Fruit fly (Drosophila melanogaster) whole organism, embryonic: ENCODE data around the gene egh.

ENCODE experiments used
- Antp ChIP-seq: fragments of 200-800 bp; sonication (Bioruptor generic); optimal IDR thresholded peaks from 3 replicates; lab custom pipeline; 2016; ENCODE audit warnings: missing biosample characterization, missing genetic modification characterization
- BEAF-32 ChIP-seq: fragments of 200-800 bp; sonication (Bioruptor generic); optimal IDR thresholded peaks from 3 replicates; lab custom pipeline; 2017; ENCODE audit warnings: missing biosample characterization, missing genetic modification characterization, mild to moderate bottlenecking, moderate library complexity, missing genetic modification reagents
- CG10543 ChIP-seq: fragments of 200-800 bp; sonication (Bioruptor generic); optimal IDR thresholded peaks from 3 replicates; lab custom pipeline; 2017; ENCODE audit warnings: missing biosample characterization, mild to moderate bottlenecking, missing genetic modification characterization, moderate library complexity
- CG11504 ChIP-seq: fragments of 200-800 bp; sonication (Bioruptor generic); optimal IDR thresholded peaks from 3 replicates; lab custom pipeline; 2019; ENCODE audit warnings: missing biosample characterization, mild to moderate bottlenecking, missing genetic modification characterization, moderate library complexity
- CG12071 ChIP-seq: fragments of 200-800 bp; sonication (Bioruptor generic); optimal IDR thresholded peaks from 3 replicates; lab custom pipeline; 2018; ENCODE audit warnings: missing biosample characterization, mild to moderate bottlenecking, missing genetic modification characterization
- CG12659 ChIP-seq: fragments of 200-800 bp; sonication (Bioruptor generic); optimal IDR thresholded peaks from 3 replicates; lab custom pipeline; 2017; ENCODE audit warnings: mild to moderate bottlenecking, missing biosample characterization, missing genetic modification reagents, missing genetic modification characterization
- CG14667 ChIP-seq: fragments of 200-800 bp; sonication (Bioruptor generic); IDR thresholded peaks from 2 replicates; pipeline ENCODE4 v1.3.6; 2022; ENCODE audit warnings: missing biosample characterization, missing genetic modification characterization
- CG15601 ChIP-seq: fragments of 200-800 bp; sonication (Bioruptor generic); optimal IDR thresholded peaks from 3 replicates; lab custom pipeline; 2019; ENCODE audit warnings: missing biosample characterization, mild to moderate bottlenecking, missing genetic modification characterization, moderate library complexity
- CG1603 ChIP-seq: fragments of 200-800 bp; sonication (Bioruptor generic); optimal IDR thresholded peaks from 2 replicates; lab custom pipeline; 2019; ENCODE audit warnings: missing biosample characterization, mild to moderate bottlenecking, missing genetic modification characterization, moderate library complexity
- CG17359 ChIP-seq: fragments of 200-800 bp; sonication (Bioruptor generic); optimal IDR thresholded peaks from 3 replicates; lab custom pipeline; 2018; ENCODE audit warnings: missing biosample characterization, mild to moderate bottlenecking, missing genetic modification characterization, moderate library complexity
- CG17912 ChIP-seq: fragments of 200-800 bp; sonication (Bioruptor generic); optimal IDR thresholded peaks from 2 replicates; lab custom pipeline; 2018; ENCODE audit warnings: missing biosample characterization, mild to moderate bottlenecking, missing genetic modification characterization
- CG2120 ChIP-seq: fragments of 200-800 bp; sonication (Bioruptor generic); optimal IDR thresholded peaks from 3 replicates; lab custom pipeline; 2016; ENCODE audit warnings: missing biosample characterization, missing genetic modification characterization
- CG2678 ChIP-seq: fragments of 200-800 bp; sonication (Bioruptor generic); optimal IDR thresholded peaks from 3 replicates; lab custom pipeline; 2019; ENCODE audit warnings: missing biosample characterization, mild to moderate bottlenecking, missing genetic modification characterization, moderate library complexity
- CG32772 ChIP-seq: fragments of 200-800 bp; sonication (Bioruptor generic); IDR thresholded peaks from 2 replicates; pipeline ENCODE4 v1.3.6; 2022; ENCODE audit warnings: missing biosample characterization, missing genetic modification characterization
- CG3995 ChIP-seq: fragments of 200-800 bp; sonication (Bioruptor generic); optimal IDR thresholded peaks from 3 replicates; lab custom pipeline; 2016; ENCODE audit warnings: missing biosample characterization, missing genetic modification characterization
- CG4424 ChIP-seq: fragments of 200-800 bp; sonication (Bioruptor generic); optimal IDR thresholded peaks from 3 replicates; lab custom pipeline; 2016; ENCODE audit warnings: missing biosample characterization, missing genetic modification characterization
- CG4617 ChIP-seq: fragments of 200-800 bp; sonication (Bioruptor generic); optimal IDR thresholded peaks from 3 replicates; lab custom pipeline; 2016; ENCODE audit warnings: missing biosample characterization, missing genetic modification characterization, borderline replicate concordance
- CG6791 ChIP-seq: fragments of 200-800 bp; sonication (Bioruptor generic); IDR thresholded peaks from 3 replicates; pipeline ENCODE4 v1.3.6; 2022; ENCODE audit warnings: missing biosample characterization, missing genetic modification characterization; ENCODE audit not compliant: partially characterized antibody
- CG7271 ChIP-seq: fragments of 200-800 bp; sonication (Bioruptor generic); optimal IDR thresholded peaks from 2 replicates; lab custom pipeline; 2018; ENCODE audit warnings: missing biosample characterization, mild to moderate bottlenecking, missing genetic modification characterization, moderate library complexity
- CG7839 ChIP-seq: fragments of 200-800 bp; sonication (Bioruptor generic); optimal IDR thresholded peaks from 3 replicates; lab custom pipeline; 2018; ENCODE audit warnings: missing biosample characterization, mild to moderate bottlenecking, missing genetic modification characterization, moderate library complexity
- Dip2 ChIP-seq: fragments of 200-800 bp; sonication (Bioruptor generic); IDR thresholded peaks from 2 replicates; pipeline ENCODE4 v1.3.6; 2022; ENCODE audit warnings: missing biosample characterization, missing genetic modification characterization
- Dp ChIP-seq: fragments of 200-800 bp; sonication (Bioruptor generic); optimal IDR thresholded peaks from 2 replicates; lab custom pipeline; 2018; ENCODE audit warnings: missing biosample characterization, mild to moderate bottlenecking, missing genetic modification characterization, moderate library complexity
- Ets97D ChIP-seq: fragments of 200-800 bp; sonication (Bioruptor generic); optimal IDR thresholded peaks from 3 replicates; lab custom pipeline; 2016; ENCODE audit warnings: missing biosample characterization, missing genetic modification characterization
- HLH4C ChIP-seq: fragments of 200-800 bp; sonication (Bioruptor generic); IDR thresholded peaks from 3 replicates; pipeline ENCODE4 v1.3.6; 2022; ENCODE audit warnings: missing biosample characterization, missing genetic modification characterization; ENCODE audit not compliant: partially characterized antibody
- HmgD ChIP-seq: fragments of 200-800 bp; sonication (Bioruptor generic); optimal IDR thresholded peaks from 3 replicates; lab custom pipeline; 2016; ENCODE audit warnings: missing biosample characterization, missing genetic modification characterization
- Lhr ChIP-seq: fragments of 200-800 bp; sonication (Bioruptor generic); optimal IDR thresholded peaks from 3 replicates; lab custom pipeline; 2017; ENCODE audit warnings: mild to moderate bottlenecking, missing biosample characterization, missing genetic modification reagents, missing genetic modification characterization
- PHDP ChIP-seq: fragments of 200-800 bp; sonication (Bioruptor generic); optimal IDR thresholded peaks from 3 replicates; lab custom pipeline; 2018; ENCODE audit warnings: missing biosample characterization, mild to moderate bottlenecking, missing genetic modification characterization, moderate library complexity
- Ptx1 ChIP-seq: fragments of 200-800 bp; sonication (Bioruptor generic); IDR thresholded peaks from 2 replicates; pipeline ENCODE4 v1.3.6; 2022; ENCODE audit warnings: missing biosample characterization, missing genetic modification characterization
- Sin3A ChIP-seq: fragments of >200 bp; optimal IDR thresholded peaks from 2 replicates; lab custom pipeline; 2018
- Ssrp ChIP-seq: fragments of 200-800 bp; sonication (Bioruptor generic); optimal IDR thresholded peaks from 2 replicates; lab custom pipeline; 2018; ENCODE audit warnings: missing biosample characterization, mild to moderate bottlenecking, missing genetic modification characterization, moderate library complexity
- Stat92E ChIP-seq, 3 experiments: fragments of >200 bp in 2 of 3; fragments of 200-800 bp in 1 of 3; sonication (Bioruptor generic) in 1 of 3; optimal IDR thresholded peaks; 2 replicates each; lab custom pipeline; 2017 to 2019; ENCODE audit warnings: missing biosample characterization in 3 of 3, missing genetic modification characterization in 3 of 3, mild to moderate bottlenecking in 1 of 3, moderate library complexity in 1 of 3
- ash1 ChIP-seq: fragments of 200-800 bp; sonication (Bioruptor generic); optimal IDR thresholded peaks from 2 replicates; lab custom pipeline; 2018; ENCODE audit warnings: missing biosample characterization, mild to moderate bottlenecking, missing genetic modification characterization
- az2 ChIP-seq: fragments of 200-800 bp; sonication (Bioruptor generic); optimal IDR thresholded peaks from 3 replicates; lab custom pipeline; 2016; ENCODE audit warnings: missing biosample characterization, missing genetic modification characterization
- bsh ChIP-seq, 2 experiments: fragments of 200-800 bp; sonication (Bioruptor generic); optimal IDR thresholded peaks; 2 replicates each; lab custom pipeline; 2017 to 2018; ENCODE audit warnings: mild to moderate bottlenecking in 2 of 2, missing biosample characterization in 2 of 2, missing genetic modification characterization in 2 of 2, moderate library complexity in 1 of 2
- chinmo ChIP-seq: fragments of 200-800 bp; sonication (Bioruptor generic); IDR thresholded peaks from 4 replicates; pipeline ENCODE4 v1.3.6; 2022; ENCODE audit warnings: missing biosample characterization, missing genetic modification characterization; ENCODE audit not compliant: partially characterized antibody
- dmrt11E ChIP-seq: fragments of 200-800 bp; sonication (Bioruptor generic); optimal IDR thresholded peaks from 3 replicates; lab custom pipeline; 2018; ENCODE audit warnings: missing biosample characterization, mild to moderate bottlenecking, missing genetic modification characterization, moderate library complexity
- en ChIP-seq: fragments of 200-800 bp; sonication (Bioruptor generic); optimal IDR thresholded peaks from 2 replicates; lab custom pipeline; 2016; ENCODE audit warnings: missing biosample characterization, missing genetic modification characterization
- gem ChIP-seq: fragments of 200-800 bp; sonication (Bioruptor generic); optimal IDR thresholded peaks from 2 replicates; lab custom pipeline; 2019; ENCODE audit warnings: missing biosample characterization, mild to moderate bottlenecking, missing genetic modification characterization, moderate library complexity
- her ChIP-seq: fragments of 200-800 bp; sonication (Bioruptor generic); optimal IDR thresholded peaks from 2 replicates; lab custom pipeline; 2016; ENCODE audit warnings: missing biosample characterization, missing genetic modification characterization
- insv ChIP-seq, 2 experiments: fragments of 200-800 bp; sonication (Bioruptor generic); optimal IDR thresholded peaks; 3 replicates each; lab custom pipeline; 2016 to 2018; ENCODE audit warnings: missing biosample characterization in 2 of 2, missing genetic modification characterization in 2 of 2
- lab ChIP-seq: fragments of 200-800 bp; sonication (Bioruptor generic); optimal IDR thresholded peaks from 3 replicates; lab custom pipeline; 2017; ENCODE audit warnings: missing biosample characterization, missing genetic modification characterization, mild to moderate bottlenecking, moderate library complexity, missing genetic modification reagents
- maf-S ChIP-seq: fragments of 200-800 bp; sonication (Bioruptor generic); optimal IDR thresholded peaks from 2 replicates; lab custom pipeline; 2016; ENCODE audit warnings: missing biosample characterization, missing genetic modification characterization
- nau ChIP-seq: fragments of 200-800 bp; sonication (Bioruptor generic); optimal IDR thresholded peaks from 3 replicates; lab custom pipeline; 2017; ENCODE audit warnings: missing biosample characterization, mild to moderate bottlenecking, missing genetic modification characterization, missing genetic modification reagents
- row ChIP-seq: fragments of 200-800 bp; sonication (Bioruptor generic); IDR thresholded peaks from 3 replicates; pipeline ENCODE4 v1.3.6; 2022; ENCODE audit warnings: missing biosample characterization, missing genetic modification characterization
- run ChIP-seq: fragments of 200-800 bp; sonication (Bioruptor generic); optimal IDR thresholded peaks from 3 replicates; lab custom pipeline; 2018; ENCODE audit warnings: missing biosample characterization, mild to moderate bottlenecking, missing genetic modification characterization
- sens ChIP-seq: fragments of 200-800 bp; sonication (Bioruptor generic); peaks from one replicate; lab custom pipeline; 2016; ENCODE audit warnings: missing biosample characterization, missing genetic modification characterization
- seq ChIP-seq: fragments of 200-800 bp; sonication (Bioruptor generic); IDR thresholded peaks from 2 replicates; pipeline ENCODE4 v1.3.6; 2022; ENCODE audit warnings: missing biosample characterization, missing genetic modification characterization
- ssp ChIP-seq: fragments of 200-800 bp; sonication (Bioruptor generic); IDR thresholded peaks from 2 replicates; pipeline ENCODE4 v1.3.6; 2022; ENCODE audit warnings: missing biosample characterization, missing genetic modification characterization
- usp ChIP-seq: fragments of >200 bp; optimal IDR thresholded peaks from 2 replicates; lab custom pipeline; 2017; ENCODE audit warnings: missing biosample characterization, missing genetic modification characterization
- wor ChIP-seq: fragments of 200-800 bp; sonication (Bioruptor generic); IDR thresholded peaks from 2 replicates; pipeline ENCODE4 v1.3.6; 2022; ENCODE audit warnings: missing biosample characterization, missing genetic modification characterization
- zen2 ChIP-seq: fragments of 200-800 bp; sonication (Bioruptor generic); IDR thresholded peaks from 3 replicates; pipeline ENCODE4 v1.3.6; 2022; ENCODE audit warnings: missing biosample characterization, missing genetic modification characterization; ENCODE audit not compliant: partially characterized antibody

Gene egh

DNA sequence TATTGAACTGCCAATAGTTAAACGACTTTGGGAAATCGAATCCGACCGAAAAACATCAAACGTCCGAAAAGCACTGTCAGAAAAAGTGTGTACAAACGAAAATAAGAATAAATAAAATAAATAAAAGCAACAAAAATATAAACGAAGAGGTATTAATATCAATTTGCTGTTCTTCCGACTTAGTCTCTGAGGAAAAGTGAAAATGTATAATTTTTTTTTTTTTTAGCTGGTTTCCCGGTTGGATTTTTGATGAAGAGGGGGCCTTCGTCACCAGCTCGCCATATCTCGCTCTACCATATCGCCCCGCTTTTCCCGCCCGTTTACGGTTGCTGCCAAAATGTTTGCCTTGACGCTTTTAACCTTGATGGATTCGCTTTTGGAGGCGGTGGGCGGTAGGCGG lies 50.3 kb downstream of the egh start (continued):
- peak; percentile 2 for TF ChIP-seq Ssrp (tag; lab: Kevin White, UChicago)
- peak; percentile 15 for TF ChIP-seq sens (GFP tag; lab: Kevin White, UChicago)
- TF ChIP-seq PHDP = no peak
- TF ChIP-seq en = no peak
- TF ChIP-seq HmgD (GFP tag; lab: Kevin White, UChicago) = no peak
- TF ChIP-seq CG14667 (GFP tag; lab: Robert Waterston, UW) = no peak
- TF ChIP-seq CG2120 (GFP tag; lab: Kevin White, UChicago) = peak; percentile 61
- TF ChIP-seq CG10543 (GFP tag; lab: Kevin White, UChicago) = no peak
- no peak for TF ChIP-seq nau
- TF ChIP-seq az2 (GFP tag; lab: Kevin White, UChicago) = no peak
- TF ChIP-seq CG3995 = no peak
- no peak for TF ChIP-seq CG12071 (GFP tag; lab: Kevin White, UChicago)
- no peak for TF ChIP-seq Lhr (GFP tag; lab: Kevin White, UChicago)
- TF ChIP-seq lab = peak; percentile 49
- TF ChIP-seq Ets97D (GFP tag; lab: Kevin White, UChicago) = no peak
- TF ChIP-seq Ptx1 (GFP tag; lab: Robert Waterston, UW) = peak; percentile 24; the same call in 1 of the 2 replicates
- TF ChIP-seq CG12659 (GFP tag; lab: Kevin White, UChicago) = no peak
- no peak for TF ChIP-seq Stat92E (GFP tag; optimal IDR thresholded peaks at IDR 0.05; lab: Kevin White, UChicago)
- no peak for TF ChIP-seq her (GFP tag; lab: Kevin White, UChicago)
- no peak for TF ChIP-seq HLH4C (GFP tag; lab: Robert Waterston, UW)
- peak; percentile 9 for TF ChIP-seq CG4424 (GFP tag; lab: Kevin White, UChicago)
- TF ChIP-seq CG11504 (tag; lab: Kevin White, UChicago) = peak; percentile 13
- TF ChIP-seq CG2678 = peak; percentile 40
- TF ChIP-seq CG32772 (GFP tag; lab: Robert Waterston, UW) = no peak
- no peak for TF ChIP-seq CG1603 (tag; lab: Kevin White, UChicago)
- no peak for TF ChIP-seq seq (GFP tag; lab: Robert Waterston, UW)
- no peak for TF ChIP-seq Antp
- no peak for TF ChIP-seq ash1
- no peak for TF ChIP-seq wor (GFP tag; lab: Robert Waterston, UW)
- peak; percentile 52 for TF ChIP-seq row (GFP tag; lab: Robert Waterston, UW)
- TF ChIP-seq Dip2 = no peak
- TF ChIP-seq gem (tag; lab: Kevin White, UChicago) = peak; percentile 43
- TF ChIP-seq insv (GFP tag; optimal IDR thresholded peaks at IDR 0.05; lab: Kevin White, UChicago) = no peak
- no peak for TF ChIP-seq CG4617 (GFP tag; lab: Kevin White, UChicago)
- no peak for TF ChIP-seq Sin3A (lab: Kevin White, UChicago)
- TF ChIP-seq bsh (GFP tag; optimal IDR thresholded peaks at IDR 0.05; lab: Kevin White, UChicago) = no peak
- TF ChIP-seq Dp (GFP tag; lab: Kevin White, UChicago) = no peak
- no peak for TF ChIP-seq CG6791
- TF ChIP-seq dmrt11E (tag; lab: Kevin White, UChicago) = no peak
- TF ChIP-seq CG7839 (tag; lab: Kevin White, UChicago) = peak; percentile 10
- no peak for TF ChIP-seq usp (GFP tag; lab: Kevin White, UChicago)
- no peak for TF ChIP-seq CG7271
- no peak for TF ChIP-seq CG15601
- no peak for TF ChIP-seq BEAF-32 (GFP tag; lab: Kevin White, UChicago)
- no peak for TF ChIP-seq chinmo (GFP tag; lab: Robert Waterston, UW)
- TF ChIP-seq maf-S = no peak
- no peak for TF ChIP-seq CG17912 (GFP tag; lab: Kevin White, UChicago)
- TF ChIP-seq ssp (GFP tag; lab: Robert Waterston, UW) = no peak
- TF ChIP-seq zen2 = no peak
- no peak for TF ChIP-seq run (tag; lab: Kevin White, UChicago)
- TF ChIP-seq CG17359 (tag; lab: Kevin White, UChicago) = no peak
